Worm (Caenorhabditis elegans) whole organism, late embryonic: ENCODE data around the gene C35B1.4.

Experiments used
- C08G9.2 ChIP-seq: sonication (generic microtip); optimal IDR thresholded peaks from 2 replicates; lab custom pipeline; 2016; ENCODE audit warnings: mild to moderate bottlenecking, missing genetic modification characterization, moderate library complexity, missing compliant biosample characterization
- C38D4.7 ChIP-seq: fragments of 200-800 bp; sonication (Bioruptor generic); optimal IDR thresholded peaks from 2 replicates; lab custom pipeline; 2018; ENCODE audit warnings: mild to moderate bottlenecking, missing genetic modification characterization, moderate library complexity, missing compliant biosample characterization
- T23F11.4 ChIP-seq: fragments of 200-800 bp; sonication (Bioruptor generic); optimal IDR thresholded peaks from 2 replicates; lab custom pipeline; 2018; ENCODE audit warnings: mild to moderate bottlenecking, missing genetic modification characterization, missing compliant biosample characterization
- ama-1 ChIP-seq: fragments of 150-350 bp; optimal IDR thresholded peaks from 2 replicates; lab custom pipeline; 2014
- ceh-18 ChIP-seq: sonication (generic microtip); optimal IDR thresholded peaks from 2 replicates; lab custom pipeline; 2016; ENCODE audit warnings: missing genetic modification characterization, missing compliant biosample characterization
- ceh-19 ChIP-seq: fragments of 200-800 bp; sonication (Bioruptor generic); optimal IDR thresholded peaks from 2 replicates; lab custom pipeline; 2018; ENCODE audit warnings: mild to moderate bottlenecking, missing genetic modification characterization, missing compliant biosample characterization
- ceh-2 ChIP-seq: sonication (generic microtip); optimal IDR thresholded peaks from 2 replicates; lab custom pipeline; 2016; ENCODE audit warnings: missing genotype, missing genetic modification characterization, missing compliant biosample characterization
- ceh-34 ChIP-seq: sonication (generic microtip); optimal IDR thresholded peaks from 2 replicates; lab custom pipeline; 2016; ENCODE audit warnings: mild to moderate bottlenecking, missing genetic modification characterization, missing compliant biosample characterization
- ceh-6 ChIP-seq: fragments of 200-800 bp; sonication (Bioruptor generic); optimal IDR thresholded peaks from 2 replicates; lab custom pipeline; 2018; ENCODE audit warnings: mild to moderate bottlenecking, missing genetic modification characterization, missing compliant biosample characterization
- elt-2 ChIP-seq: sonication (generic microtip); optimal IDR thresholded peaks from 2 replicates; lab custom pipeline; 2016; ENCODE audit warnings: missing genetic modification reagents, missing genetic modification characterization, missing compliant biosample characterization
- elt-4 ChIP-seq: sonication (generic microtip); optimal IDR thresholded peaks from 2 replicates; lab custom pipeline; 2016; ENCODE audit warnings: missing genetic modification characterization, missing compliant biosample characterization
- ets-4 ChIP-seq: sonication (generic microtip); optimal IDR thresholded peaks from 2 replicates; lab custom pipeline; 2016; ENCODE audit warnings: missing genetic modification characterization, missing compliant biosample characterization
- eyg-1 ChIP-seq: sonication (generic microtip); optimal IDR thresholded peaks from 2 replicates; lab custom pipeline; 2016; ENCODE audit warnings: missing genotype, missing genetic modification characterization, missing compliant biosample characterization
- fkh-10 ChIP-seq: fragments of 150-350 bp; optimal IDR thresholded peaks from 2 replicates; lab custom pipeline; 2014; ENCODE audit warnings: missing biosample characterization, missing genetic modification reagents, missing genetic modification characterization
- gmeb-2 ChIP-seq: sonication (generic microtip); optimal IDR thresholded peaks from 2 replicates; lab custom pipeline; 2016; ENCODE audit warnings: missing genetic modification characterization, inconsistent platforms, missing compliant biosample characterization
- hlh-15 ChIP-seq: sonication (generic microtip); optimal IDR thresholded peaks from 2 replicates; lab custom pipeline; 2016; ENCODE audit warnings: missing genetic modification characterization, missing compliant biosample characterization
- hlh-30 ChIP-seq: sonication (generic microtip); optimal IDR thresholded peaks from 2 replicates; lab custom pipeline; 2017; ENCODE audit warnings: antibody characterized with exemption, missing genetic modification characterization, missing compliant biosample characterization; ENCODE audit not compliant: insufficient read depth
- hlh-8 ChIP-seq: sonication (generic microtip); optimal IDR thresholded peaks from 2 replicates; lab custom pipeline; 2016; ENCODE audit warnings: missing genotype, missing genetic modification characterization, missing compliant biosample characterization
- lim-6 ChIP-seq: sonication (generic microtip); optimal IDR thresholded peaks from 2 replicates; lab custom pipeline; 2016; ENCODE audit warnings: missing genetic modification characterization, missing compliant biosample characterization
- lin-11 ChIP-seq: fragments of 200-800 bp; sonication (Bioruptor generic); optimal IDR thresholded peaks from 2 replicates; lab custom pipeline; 2018; ENCODE audit warnings: mild to moderate bottlenecking, missing genetic modification characterization, missing compliant biosample characterization
- madf-2 ChIP-seq: sonication (generic microtip); optimal IDR thresholded peaks from 2 replicates; lab custom pipeline; 2017; ENCODE audit warnings: missing genetic modification characterization, missing compliant biosample characterization
- mec-3 ChIP-seq: sonication (generic microtip); optimal IDR thresholded peaks from 2 replicates; lab custom pipeline; 2016; ENCODE audit warnings: borderline replicate concordance, missing genetic modification characterization, missing compliant biosample characterization
- nfya-1 ChIP-seq: sonication (generic microtip); optimal IDR thresholded peaks from 2 replicates; lab custom pipeline; 2017; ENCODE audit warnings: missing genetic modification characterization, mild to moderate bottlenecking, missing compliant biosample characterization, antibody characterized with exemption, moderate library complexity
- nhr-11 ChIP-seq: fragments of 150-350 bp; optimal IDR thresholded peaks from 2 replicates; lab custom pipeline; 2014; ENCODE audit warnings: missing biosample characterization, missing genetic modification characterization
- npax-4 ChIP-seq: sonication (generic microtip); optimal IDR thresholded peaks from 2 replicates; lab custom pipeline; 2016; ENCODE audit warnings: missing genetic modification characterization, missing compliant biosample characterization
- pag-3 ChIP-seq: sonication (generic microtip); optimal IDR thresholded peaks from 2 replicates; lab custom pipeline; 2016; ENCODE audit warnings: missing compliant biosample characterization, missing genetic modification characterization, borderline replicate concordance
- pat-9 ChIP-seq: fragments of 200-800 bp; sonication (Bioruptor generic); optimal IDR thresholded peaks from 2 replicates; lab custom pipeline; 2018; ENCODE audit warnings: mild to moderate bottlenecking, missing genetic modification characterization, moderate library complexity, missing compliant biosample characterization
- pax-1 ChIP-seq: fragments of 150-350 bp; optimal IDR thresholded peaks from 2 replicates; lab custom pipeline; 2014; ENCODE audit warnings: missing biosample characterization, missing genetic modification characterization
- pha-2 ChIP-seq: sonication (generic microtip); optimal IDR thresholded peaks from 2 replicates; lab custom pipeline; 2017; ENCODE audit warnings: mild to moderate bottlenecking, missing genetic modification characterization, missing compliant biosample characterization
- sox-2 ChIP-seq: fragments of 200-800 bp; sonication (Bioruptor generic); IDR thresholded peaks from 2 replicates; pipeline ENCODE4 v1.3.6; 2022; ENCODE audit warnings: missing genetic modification reagents, missing genetic modification characterization, missing compliant biosample characterization
- syd-9 ChIP-seq: sonication (generic microtip); optimal IDR thresholded peaks from 2 replicates; lab custom pipeline; 2016; ENCODE audit warnings: mild to moderate bottlenecking, missing genetic modification characterization, moderate library complexity, missing compliant biosample characterization
- tbx-2 ChIP-seq: sonication (generic microtip); optimal IDR thresholded peaks from 2 replicates; lab custom pipeline; 2016; ENCODE audit warnings: missing genetic modification characterization, missing compliant biosample characterization
- unc-3 ChIP-seq, 2 experiments: fragments of 200-800 bp in 1 of 2; sonication (Bioruptor generic) in 1 of 2; sonication (generic microtip) in 1 of 2; conservative IDR thresholded peaks in 1 of 2; optimal IDR thresholded peaks in 1 of 2; 2 replicates each; pipeline versions ENCODE4 v1.3.6 to Lab custom; 2016 to 2022; ENCODE audit warnings: missing compliant biosample characterization in 2 of 2, missing genetic modification characterization in 2 of 2, missing genetic modification reagents in 1 of 2
- unc-42 ChIP-seq: sonication (generic microtip); optimal IDR thresholded peaks from 2 replicates; lab custom pipeline; 2016; ENCODE audit warnings: missing genotype, missing genetic modification characterization, missing compliant biosample characterization
- unc-86 ChIP-seq: sonication (generic microtip); optimal IDR thresholded peaks from 2 replicates; lab custom pipeline; 2016; ENCODE audit warnings: missing genetic modification characterization, missing compliant biosample characterization
- ztf-16 ChIP-seq: sonication (generic microtip); optimal IDR thresholded peaks from 2 replicates; lab custom pipeline; 2017; ENCODE audit warnings: missing genetic modification characterization, missing compliant biosample characterization

The C35B1.4 gene

ce11 chrIV:4072027-4072426 is 7.6 kb upstream of the C35B1.4 start, which contains the start of gene pqn-75:
pqn-75 (plus strand) TSS chrIV:4072327.
- TF ChIP-seq hlh-30 (tag; lab: Kevin White, UChicago) (no peak), ceh-34 (tag; lab: Kevin White, UChicago) (no peak), T23F11.4 (GFP tag; lab: Kevin White, UChicago) (no peak), sox-2 (GFP tag; lab: Robert Waterston, UW) (no peak), pax-1 (tag; lab: Kevin White, UChicago) (no peak), tbx-2 (tag; lab: Kevin White, UChicago) (no peak), ceh-18 (tag; lab: Kevin White, UChicago) (no peak), unc-42 (tag; lab: Kevin White, UChicago) (no peak), gmeb-2 (tag; lab: Kevin White, UChicago) (no peak), unc-86 (tag; lab: Kevin White, UChicago) (no peak), C08G9.2 (tag; lab: Kevin White, UChicago) (no peak), elt-4 (tag; lab: Kevin White, UChicago) (no peak), lim-6 (tag; lab: Kevin White, UChicago) (no peak), ceh-2 (tag; lab: Kevin White, UChicago) (no peak), pha-2 (tag; lab: Kevin White, UChicago) (no peak), C38D4.7 (GFP tag; lab: Kevin White, UChicago) (no peak), fkh-10 (GFP tag; lab: Kevin White, UChicago) (no peak), ets-4 (tag; lab: Kevin White, UChicago) (no peak), pat-9 (no peak), eyg-1 (tag; lab: Kevin White, UChicago) (no peak)

- TF ChIP-seq hlh-15 (no peak), ama-1 (lab: Kevin White, UChicago) (no peak), nhr-11 (no peak), elt-4 (tag; lab: Kevin White, UChicago) (no peak), elt-2 (no peak), pag-3 (tag; lab: Kevin White, UChicago) (no peak), ceh-6 (GFP tag; lab: Kevin White, UChicago) (no peak), madf-2 (tag; lab: Kevin White, UChicago) (no peak), npax-4 (tag; lab: Kevin White, UChicago) (no peak), ztf-16 (no peak), ceh-18 (tag; lab: Kevin White, UChicago) (no peak), unc-86 (tag; lab: Kevin White, UChicago) (no peak), ceh-19 (GFP tag; lab: Kevin White, UChicago) (no peak), nfya-1 (tag; lab: Kevin White, UChicago) (no peak), lin-11 (tag; lab: Kevin White, UChicago) (no peak), syd-9 (tag; lab: Kevin White, UChicago) (no peak), C08G9.2 (tag; lab: Kevin White, UChicago) (no peak), unc-3 (GFP tag; conservative IDR thresholded peaks at IDR 0.05; lab: Robert Waterston, UW) (no peak), unc-3 (tag; optimal IDR thresholded peaks at IDR 0.05; lab: Kevin White, UChicago) (no peak)
Measured at ce11 chrIV:4074610-4075009, 5.0 kb upstream of the C35B1.4 start, which contains the start of gene W03D2.9. W03D2.9 (minus strand) TSS chrIV:4074710.

- TF ChIP-seq hlh-8 (tag; lab: Kevin White, UChicago), result no peak
- peak; percentile 69 for TF ChIP-seq mec-3 (tag; lab: Kevin White, UChicago)
Measured at ce11 chrIV:4076690-4077295, 2.8 kb upstream of the C35B1.4 start.
